Fruit fly (Drosophila melanogaster) whole organism, prepupa: ENCODE data around the gene Shab.
A peak's percentile ranks its signal among the peaks of the same experiment; 100 is the strongest.

Experiments
- CG11902 ChIP-seq: fragments of 200-800 bp; sonication (Bioruptor generic); optimal IDR thresholded peaks from 3 replicates; lab custom pipeline; 2016; ENCODE audit warnings: missing biosample characterization, missing genetic modification characterization
- CG16779 ChIP-seq: fragments of 200-800 bp; sonication (Bioruptor generic); optimal IDR thresholded peaks from 3 replicates; lab custom pipeline; 2017; ENCODE audit warnings: missing biosample characterization, mild to moderate bottlenecking, missing genetic modification characterization
- CG32006 ChIP-seq: fragments of 200-800 bp; sonication (Bioruptor generic); optimal IDR thresholded peaks from 3 replicates; lab custom pipeline; 2017; ENCODE audit warnings: missing biosample characterization, mild to moderate bottlenecking, missing genetic modification characterization
- CG6276 ChIP-seq: fragments of 200-800 bp; sonication (Bioruptor generic); optimal IDR thresholded peaks from 2 replicates; lab custom pipeline; 2017; ENCODE audit warnings: missing biosample characterization, mild to moderate bottlenecking, missing genetic modification characterization
- CG6854 ChIP-seq: fragments of 200-800 bp; sonication (Bioruptor generic); optimal IDR thresholded peaks from 2 replicates; lab custom pipeline; 2017; ENCODE audit warnings: missing biosample characterization, mild to moderate bottlenecking, missing genetic modification characterization
- Ets21C ChIP-seq: fragments of 200-800 bp; sonication (Bioruptor generic); optimal IDR thresholded peaks from 3 replicates; lab custom pipeline; 2016; ENCODE audit warnings: missing biosample characterization, missing genetic modification characterization
- Lpt ChIP-seq: fragments of 200-800 bp; sonication (Bioruptor generic); optimal IDR thresholded peaks from 3 replicates; lab custom pipeline; 2016; ENCODE audit warnings: missing biosample characterization, missing genetic modification characterization
- Sox14 ChIP-seq: fragments of 200-800 bp; sonication (Bioruptor generic); optimal IDR thresholded peaks from 3 replicates; lab custom pipeline; 2016; ENCODE audit warnings: missing biosample characterization, missing genetic modification characterization
- acj6 ChIP-seq: fragments of 200-800 bp; sonication (Bioruptor generic); optimal IDR thresholded peaks from 3 replicates; lab custom pipeline; 2016; ENCODE audit warnings: missing biosample characterization, missing genetic modification characterization
- cyc ChIP-seq: fragments of 200-800 bp; sonication (Bioruptor generic); optimal IDR thresholded peaks from 3 replicates; lab custom pipeline; 2016; ENCODE audit warnings: missing biosample characterization, missing genetic modification characterization
- dac ChIP-seq: fragments of 200-800 bp; sonication (Bioruptor generic); optimal IDR thresholded peaks from 2 replicates; lab custom pipeline; 2017; ENCODE audit warnings: missing biosample characterization, mild to moderate bottlenecking, missing genetic modification characterization
- esn ChIP-seq: fragments of 200-800 bp; sonication (Bioruptor generic); optimal IDR thresholded peaks from 2 replicates; lab custom pipeline; 2016; ENCODE audit warnings: missing biosample characterization, mild to moderate bottlenecking, missing genetic modification characterization, moderate library complexity
- fd59A ChIP-seq: fragments of 200-800 bp; sonication (Bioruptor generic); optimal IDR thresholded peaks from 2 replicates; lab custom pipeline; 2017; ENCODE audit warnings: missing biosample characterization, mild to moderate bottlenecking, missing genetic modification characterization, missing genetic modification reagents
- topi ChIP-seq: fragments of 200-800 bp; sonication (Bioruptor generic); optimal IDR thresholded peaks from 3 replicates; lab custom pipeline; 2016; ENCODE audit warnings: missing biosample characterization, missing genetic modification characterization

DNA sequence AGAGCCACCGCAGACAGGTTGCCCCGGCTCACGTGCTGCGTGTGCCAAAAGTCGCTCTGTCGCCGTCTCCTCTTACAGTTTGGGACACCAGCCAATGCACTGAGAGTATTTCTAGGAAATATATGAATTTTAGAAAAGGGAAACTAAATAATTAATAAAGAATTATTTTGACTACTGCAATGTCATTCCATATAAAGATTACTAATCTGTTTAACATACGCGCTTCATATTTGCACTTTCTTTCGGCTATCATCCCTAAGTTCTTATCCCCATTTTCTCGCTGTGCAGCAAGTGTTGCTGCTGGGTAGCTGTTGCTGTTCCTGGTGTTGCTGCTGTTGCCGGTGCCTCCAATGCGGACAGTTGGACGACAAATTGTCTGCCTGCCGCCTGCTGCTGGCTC, 47.6 kb upstream of the Shab start:
- TF ChIP-seq CG16779 (tag; lab: Kevin White, UChicago) (peak; percentile 84), CG32006 (GFP tag; lab: Kevin White, UChicago) (peak; percentile 93), esn (peak; percentile 93), acj6 (GFP tag; lab: Kevin White, UChicago) (peak; percentile 89), CG6276 (peak; percentile 84), dac (GFP tag; lab: Kevin White, UChicago) (peak; percentile 77), CG11902 (peak; percentile 82), topi (GFP tag; lab: Kevin White, UChicago) (peak; percentile 91), Lpt (peak; percentile 83), Ets21C (GFP tag; lab: Kevin White, UChicago) (peak; percentile 83), CG6854 (GFP tag; lab: Kevin White, UChicago) (peak; percentile 71), fd59A (GFP tag; lab: Kevin White, UChicago) (peak; percentile 86), cyc (GFP tag; lab: Kevin White, UChicago) (peak; percentile 87), Sox14 (GFP tag; lab: Kevin White, UChicago) (peak; percentile 90)
